Fruit fly (Drosophila melanogaster) Kc167 (cell line): Measurements from ENCODE around the gene CG5126.

Experiments used
- Myc ChIP-seq: fragments of >200 bp; optimal IDR thresholded peaks from 2 replicates; lab custom pipeline; 2017; ENCODE audit warnings: missing external identifiers
- Sin3A ChIP-seq: fragments of >200 bp; optimal IDR thresholded peaks from 2 replicates; lab custom pipeline; 2018; ENCODE audit warnings: missing external identifiers
- h ChIP-seq: fragments of >200 bp; optimal IDR thresholded peaks from 3 replicates; lab custom pipeline; 2018; ENCODE audit warnings: missing external identifiers
- insv ChIP-seq: fragments of >200 bp; optimal IDR thresholded peaks from 3 replicates; lab custom pipeline; 2018; ENCODE audit warnings: missing external identifiers
- psq ChIP-seq: fragments of >200 bp; optimal IDR thresholded peaks from 2 replicates; lab custom pipeline; 2017; ENCODE audit warnings: missing external identifiers
- ttk ChIP-seq: sonication (Bioruptor generic); optimal IDR thresholded peaks from 2 replicates; lab custom pipeline; 2017; ENCODE audit warnings: missing external identifiers

CG5126 gene

DNA sequence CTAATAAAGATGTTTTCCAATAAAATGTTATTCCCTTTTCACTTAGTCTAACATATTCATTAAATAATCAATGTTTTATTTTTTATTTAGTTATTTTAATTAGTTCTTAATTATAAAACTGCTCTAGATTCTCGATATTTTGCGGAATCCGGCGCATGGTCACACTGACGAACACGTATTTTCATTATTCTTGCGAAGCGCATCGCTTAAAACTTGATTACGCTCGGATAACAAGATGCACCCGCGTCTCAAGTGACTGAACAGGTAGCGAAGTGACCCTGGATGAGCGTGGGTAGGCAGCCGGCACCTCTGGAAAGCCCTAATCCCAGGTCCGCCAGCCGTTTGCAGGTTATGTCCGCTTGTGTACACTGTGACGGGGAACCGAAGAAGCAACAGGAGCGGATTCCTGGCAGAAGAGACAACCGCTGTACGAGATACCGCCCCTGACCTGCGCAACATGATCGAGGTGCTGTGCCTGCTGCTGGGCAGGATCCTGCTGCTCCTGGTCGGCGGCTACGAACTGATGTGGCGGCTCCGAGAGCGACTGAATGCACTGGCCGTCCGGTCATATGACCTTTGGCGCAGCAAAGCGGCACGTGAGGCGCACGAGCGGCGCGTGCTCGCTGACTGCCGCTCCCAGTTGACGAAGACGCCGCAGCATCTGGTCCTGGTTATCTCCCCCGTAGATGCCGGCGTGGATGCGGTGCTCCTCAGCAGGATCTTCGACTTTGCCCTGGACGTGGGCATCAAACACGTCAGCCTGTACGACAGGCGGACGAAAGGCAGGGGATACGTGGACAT, 25.1 kb downstream of the CG5126 start, which contains the start of gene Tango14:
Gene Tango14 (plus strand): TSS at position 143 of the 801 bp plus-strand sequence.
- TF ChIP-seq h (lab: Kevin White, UChicago), result no peak
- no peak for TF ChIP-seq ttk (lab: Kevin White, UChicago)
- no peak for TF ChIP-seq Sin3A
- no peak for TF ChIP-seq psq
- no peak for TF ChIP-seq Myc (lab: Kevin White, UChicago)
- no peak for TF ChIP-seq insv (lab: Kevin White, UChicago)

DNA sequence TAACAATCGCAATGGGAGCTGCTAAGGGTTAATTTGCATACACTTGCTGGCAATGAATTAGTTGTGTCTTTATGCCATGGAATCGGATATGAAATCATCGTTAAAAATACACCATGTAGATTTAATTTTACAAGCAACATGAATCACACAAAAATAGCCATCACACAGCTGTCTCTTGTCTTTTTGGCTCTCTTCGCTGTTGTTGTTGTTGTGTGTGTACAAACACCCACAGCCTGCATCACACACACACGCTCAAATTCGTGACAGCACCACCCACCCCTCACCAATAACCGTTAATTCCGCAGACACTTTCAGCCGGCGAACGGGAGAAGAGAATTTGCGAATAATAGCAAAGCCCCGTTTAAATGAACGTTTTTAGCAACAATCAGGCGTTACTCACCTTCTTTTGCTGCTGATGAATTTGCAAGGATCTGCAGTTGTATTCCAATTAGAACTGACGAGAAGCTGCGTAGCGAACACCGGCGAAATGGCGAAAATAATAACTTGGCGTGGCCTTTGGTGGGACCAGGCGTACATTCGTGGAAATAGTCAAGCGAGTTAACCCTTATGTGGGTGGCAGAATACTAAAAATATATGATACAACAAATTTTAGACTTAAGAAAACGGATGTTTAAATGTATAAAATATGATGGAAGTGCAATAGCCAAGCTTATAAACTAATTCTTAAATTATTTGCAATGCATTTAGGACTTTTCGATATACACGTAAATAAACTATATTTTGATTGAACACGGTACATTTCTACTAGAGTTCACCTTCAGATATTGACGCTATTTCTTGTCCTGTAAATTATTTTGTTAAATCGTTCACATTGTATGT, 25.9 kb downstream of the CG5126 start, which contains the start of gene capt:
Gene capt (minus strand): TSS at position 584 of the 840 bp plus-strand sequence.
- no peak for TF ChIP-seq h (lab: Kevin White, UChicago)
- TF ChIP-seq ttk (lab: Kevin White, UChicago), result no peak
- TF ChIP-seq Sin3A, result peak; percentile 89

DNA sequence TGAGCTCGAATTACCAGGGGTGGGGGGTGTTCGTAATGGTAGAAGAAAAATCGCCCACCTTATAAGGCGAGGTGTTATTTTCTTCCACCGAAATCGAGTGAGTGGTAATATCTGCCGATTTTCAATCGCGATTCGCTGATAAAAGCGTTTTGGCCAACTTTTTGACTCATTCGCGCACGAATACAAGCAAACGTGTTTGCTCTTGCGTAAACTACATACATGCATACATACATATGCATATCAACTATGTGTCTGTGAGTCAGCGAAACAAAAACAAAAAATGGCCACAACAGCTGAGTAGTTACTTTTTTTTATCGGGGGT, 26.5 kb downstream of the CG5126 start:
- TF ChIP-seq insv (lab: Kevin White, UChicago), result no peak

DNA sequence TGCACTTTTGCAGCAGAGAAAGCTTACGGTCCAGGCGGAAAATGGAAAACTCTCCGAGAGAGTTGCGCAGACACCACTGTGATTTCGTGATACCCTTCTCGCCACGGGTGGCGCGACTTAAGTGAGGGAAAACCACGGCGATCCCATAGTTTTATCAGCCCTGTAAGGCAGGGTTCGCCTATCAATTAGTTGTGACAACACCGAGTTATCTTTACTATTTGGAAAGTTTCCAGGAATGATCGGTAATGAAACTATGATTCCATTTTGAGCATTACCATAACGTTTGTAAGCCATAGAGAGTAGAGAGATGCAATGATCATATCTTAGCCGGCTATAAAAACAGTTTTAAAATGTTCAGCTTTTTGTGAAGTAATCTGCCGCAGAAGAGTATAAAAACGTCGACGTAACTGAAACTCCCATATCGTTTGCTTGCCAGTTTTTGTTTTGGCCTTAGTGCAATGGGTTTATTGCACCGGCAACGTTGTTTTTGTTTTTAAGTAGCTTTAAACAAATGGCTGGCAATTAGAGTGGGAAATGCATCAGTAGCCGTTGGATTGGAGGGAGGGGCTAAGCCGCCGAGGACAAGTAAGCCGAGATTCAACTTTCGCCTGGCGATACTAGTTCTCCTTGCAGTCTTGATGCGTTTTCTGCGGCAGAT, 27.1 kb downstream of the CG5126 start:
- TF ChIP-seq ttk (lab: Kevin White, UChicago) (no peak), Sin3A (no peak), Myc (lab: Kevin White, UChicago) (no peak), insv (lab: Kevin White, UChicago) (no peak), h (lab: Kevin White, UChicago) (no peak), psq (no peak)

DNA sequence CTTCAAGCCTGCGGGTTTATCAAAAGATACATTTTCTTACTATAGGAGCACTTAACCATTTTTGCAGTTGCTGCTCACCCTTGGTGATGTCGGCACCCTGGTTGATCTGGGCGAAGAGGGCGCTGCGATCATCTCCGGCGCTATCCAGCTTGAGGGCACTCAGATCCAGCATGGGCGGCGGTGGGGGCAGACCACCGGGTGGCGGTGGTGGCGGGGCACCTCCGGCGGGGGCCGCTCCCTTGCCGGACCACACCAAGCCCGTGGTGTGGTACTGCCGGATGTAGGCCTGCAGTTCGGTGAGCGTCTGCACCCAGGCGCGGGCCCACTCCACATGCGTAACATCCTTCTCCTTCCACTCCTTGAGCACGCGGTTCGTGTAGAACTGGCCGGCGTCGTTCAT, 31.1 kb downstream of the CG5126 start:
- TF ChIP-seq psq (no peak), insv (lab: Kevin White, UChicago) (no peak), Sin3A (no peak), h (lab: Kevin White, UChicago) (no peak), Myc (lab: Kevin White, UChicago) (no peak), ttk (lab: Kevin White, UChicago) (no peak)

DNA sequence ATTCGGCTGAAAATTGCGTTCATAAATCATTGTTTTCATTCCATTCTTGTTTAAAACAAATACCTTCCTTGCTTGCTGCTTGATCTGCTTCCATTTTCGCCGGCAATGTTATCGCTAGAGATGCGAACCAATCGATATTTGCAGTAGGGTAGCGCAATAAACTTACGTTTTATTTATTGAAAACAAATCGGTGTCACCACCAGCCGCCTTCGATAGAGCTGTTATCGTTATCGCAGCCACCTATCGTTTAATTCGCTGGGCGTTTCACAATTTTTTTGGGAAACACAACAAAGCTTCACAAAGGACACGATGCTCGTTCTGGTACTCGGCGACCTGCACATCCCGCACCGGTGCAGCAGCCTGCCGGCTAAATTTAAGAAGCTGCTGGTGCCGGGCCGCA, 33.3 kb downstream of the CG5126 start, which contains the start of the genes Tfb4 and Vps29:
Gene Tfb4 (minus strand): TSS at position 124 of the 400 bp plus-strand sequence.
Gene Vps29 (plus strand): TSS at position 213 of the 400 bp plus-strand sequence.
- TF ChIP-seq insv (lab: Kevin White, UChicago), result no peak

DNA sequence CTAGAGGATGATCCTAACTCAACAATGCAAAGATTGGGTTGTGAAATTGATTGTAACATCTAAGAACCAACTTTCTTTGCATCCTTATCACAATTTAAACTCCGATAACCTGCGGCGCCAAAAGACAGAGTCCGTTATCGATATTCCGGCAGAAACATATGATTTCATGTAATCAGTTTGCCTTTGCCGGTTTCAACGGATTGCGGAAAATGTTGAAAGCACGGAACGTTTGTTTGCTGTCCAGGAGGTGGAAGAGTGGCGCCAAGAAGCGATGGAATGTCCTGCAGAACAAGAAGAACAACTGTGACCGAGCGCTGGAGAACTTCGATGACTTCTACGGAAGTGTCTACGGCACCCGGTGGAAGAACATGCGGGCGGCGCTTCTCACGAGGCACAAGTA, 36.2 kb downstream of the CG5126 start:
- no peak for TF ChIP-seq Myc (lab: Kevin White, UChicago)

DNA sequence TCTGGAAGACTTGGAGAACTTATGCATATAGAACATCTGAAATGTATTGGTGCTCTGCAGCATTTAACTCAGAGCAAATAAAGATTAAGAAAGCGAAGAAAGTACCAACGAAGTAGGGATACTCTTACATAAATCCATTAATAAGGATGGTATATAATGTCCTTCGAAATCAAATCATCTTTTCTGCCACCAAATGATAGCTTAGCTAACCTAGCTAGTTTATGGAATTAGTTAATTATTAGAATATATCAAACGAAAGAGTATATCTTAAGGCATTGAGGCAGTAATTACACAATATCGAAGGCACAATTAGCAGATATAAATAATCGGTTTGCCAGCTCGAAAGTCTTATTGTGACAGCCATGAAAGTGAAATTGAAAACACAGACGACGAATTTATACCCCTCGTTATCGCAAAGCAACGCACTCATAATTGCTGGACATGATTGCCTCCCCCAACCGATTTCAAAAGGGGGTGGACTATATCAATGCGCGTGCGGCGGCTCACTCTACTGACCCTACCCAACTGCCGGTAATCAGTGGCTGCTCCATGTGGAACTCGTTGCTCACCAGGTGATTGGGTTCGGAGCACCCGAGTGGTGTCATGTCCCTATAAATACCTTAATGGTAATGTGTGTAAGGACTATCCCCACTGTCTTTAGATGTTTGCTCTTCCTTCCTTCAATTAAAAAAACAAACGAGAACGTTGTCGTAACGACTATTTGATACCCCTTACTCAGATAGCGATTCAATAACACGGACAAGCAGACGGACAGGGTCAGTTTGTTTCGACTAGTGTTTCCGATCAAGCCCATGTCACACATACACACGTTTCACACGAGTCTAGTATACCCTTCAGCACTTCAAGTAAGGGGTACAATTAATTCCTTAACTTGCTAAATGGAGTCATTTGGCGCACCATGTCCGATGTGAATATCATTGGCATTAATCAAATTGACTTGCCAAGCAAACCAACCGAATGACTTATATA, 39.2 kb downstream of the CG5126 start:
- TF ChIP-seq Myc (lab: Kevin White, UChicago) (no peak), ttk (lab: Kevin White, UChicago) (no peak), psq (no peak), h (lab: Kevin White, UChicago) (no peak), insv (lab: Kevin White, UChicago) (no peak), Sin3A (no peak)

DNA sequence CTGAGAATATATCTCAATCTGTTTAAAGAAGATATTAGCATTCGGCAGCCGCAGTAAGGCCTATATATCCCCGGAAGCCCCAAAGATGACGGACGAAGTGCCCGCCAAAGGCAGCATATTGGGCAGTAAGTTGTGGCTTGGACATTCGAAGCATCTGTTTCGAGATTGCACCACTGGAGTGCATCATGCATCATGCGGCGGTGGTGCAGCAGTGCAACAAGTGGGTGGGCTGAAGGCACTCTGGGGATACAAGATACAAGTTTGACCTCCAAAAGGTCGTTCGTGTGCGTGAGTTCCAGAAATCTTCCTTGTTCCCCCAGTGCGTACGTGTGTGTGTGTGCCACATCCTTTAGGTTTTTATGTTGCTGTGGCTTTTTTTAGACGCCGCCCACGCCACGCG, 40.5 kb downstream of the CG5126 start:
- TF ChIP-seq psq (no peak), ttk (lab: Kevin White, UChicago) (no peak), Sin3A (no peak)

DNA sequence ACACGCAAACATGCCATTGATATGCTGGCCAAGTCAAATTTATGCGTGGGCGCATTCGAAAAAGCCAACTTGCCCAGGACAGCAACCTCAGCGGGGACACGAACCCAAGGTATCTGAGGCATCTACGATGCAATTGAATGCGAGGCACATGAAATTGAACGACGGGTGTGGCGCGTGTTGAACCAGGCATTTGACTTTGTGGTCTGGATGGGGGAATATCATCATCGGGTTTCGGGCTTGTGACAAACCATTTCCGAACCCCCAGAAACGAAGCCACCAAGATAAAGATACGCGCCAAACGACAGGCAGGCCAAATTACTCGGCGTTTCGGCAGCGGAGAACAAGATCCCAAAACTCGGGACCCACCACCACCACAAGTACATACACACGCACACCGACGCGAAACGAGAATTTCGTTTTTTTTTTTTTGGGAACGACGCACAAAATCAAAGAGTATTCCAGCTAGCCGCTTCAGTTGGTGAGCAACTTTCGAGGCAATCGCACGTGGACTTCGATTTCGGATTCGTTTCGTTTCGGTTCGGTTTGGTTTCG, 41.0 kb downstream of the CG5126 start, which contains the start of gene MFS3:
Gene MFS3 (plus strand): TSS at position 472 of the 552 bp plus-strand sequence.
- no peak for TF ChIP-seq psq
- TF ChIP-seq insv (lab: Kevin White, UChicago), result no peak
- no peak for TF ChIP-seq Myc (lab: Kevin White, UChicago)
- TF ChIP-seq Sin3A, result no peak
- no peak for TF ChIP-seq ttk (lab: Kevin White, UChicago)
- no peak for TF ChIP-seq h (lab: Kevin White, UChicago)

DNA sequence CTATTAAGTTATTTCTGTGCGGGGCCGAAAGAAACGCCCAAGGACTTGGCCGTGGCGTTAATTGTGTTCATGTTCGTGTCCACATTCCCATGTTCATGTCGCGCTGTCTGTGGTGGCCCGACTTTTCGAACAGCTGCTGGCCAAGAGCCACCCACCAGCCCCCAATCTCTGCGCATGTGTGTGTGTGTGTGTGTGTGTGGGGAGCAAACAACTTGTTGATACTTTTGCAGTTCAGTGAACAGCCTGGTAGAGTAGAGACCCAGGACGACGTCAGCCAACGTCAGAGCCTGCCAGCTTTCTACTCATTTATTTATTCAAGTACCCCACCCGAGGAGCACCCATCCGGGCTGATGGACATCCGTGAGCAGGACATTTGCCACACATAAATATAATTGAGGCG, 46.8 kb downstream of the CG5126 start:
- TF ChIP-seq h (lab: Kevin White, UChicago) (no peak), Sin3A (no peak), insv (lab: Kevin White, UChicago) (no peak)
